Fruit fly (Drosophila melanogaster): ENCODE measurements around the gene dock.

Gene dock

dm6 chr2L:825768-826263 is at the start of gene dock, which contains the start of gene CG3862:
TSS of gene dock (plus strand) at chr2L:825969.
TSS of gene CG3862 (minus strand) at chr2L:825861.
- TF ChIP-seq CG17801 (GFP tag; optimal IDR thresholded peaks at IDR 0.05; ENCODE audit: partially characterized antibody) = peak; percentile 60

- TF ChIP-seq CG17801 (GFP tag; optimal IDR thresholded peaks at IDR 0.05; ENCODE audit: partially characterized antibody) = no peak
Measured at dm6 chr2L:776236-776635, 49.5 kb upstream of the dock start, which contains the start of gene CG13946. TSS of gene CG13946 (plus strand) at chr2L:776536.

- TF ChIP-seq CG17801 (GFP tag; optimal IDR thresholded peaks at IDR 0.05; ENCODE audit: partially characterized antibody) = no peak
Measured at dm6 chr2L:779123-779584, 46.6 kb upstream of the dock start, which contains the start of gene CG13947. TSS of gene CG13947 (plus strand) at chr2L:779173.

dm6 chr2L:780182-780581 is 45.6 kb upstream of the dock start, which contains the start of gene Gr21a:
TSS of gene Gr21a (plus strand) at chr2L:780482.
- no peak for TF ChIP-seq CG17801 (GFP tag; optimal IDR thresholded peaks at IDR 0.05; ENCODE audit: partially characterized antibody)

- no peak for TF ChIP-seq CG17801 (GFP tag; optimal IDR thresholded peaks at IDR 0.05; ENCODE audit: partially characterized antibody)
Measured at dm6 chr2L:780851-781250, 44.9 kb upstream of the dock start.

- TF ChIP-seq CG17801 (GFP tag; optimal IDR thresholded peaks at IDR 0.05; ENCODE audit: partially characterized antibody) = no peak
Measured at dm6 chr2L:784036-784435, 41.7 kb upstream of the dock start, which contains the start of gene CG3544. TSS of gene CG3544 (plus strand) at chr2L:784336.

- no peak for TF ChIP-seq CG17801 (GFP tag; optimal IDR thresholded peaks at IDR 0.05; ENCODE audit: partially characterized antibody)
Measured at dm6 chr2L:789966-790365, 35.8 kb upstream of the dock start.

dm6 chr2L:790698-791097 is 35.1 kb upstream of the dock start, which contains the start of gene Pkg21D:
TSS of gene Pkg21D (minus strand) at chr2L:790798.
- TF ChIP-seq CG17801 (GFP tag; optimal IDR thresholded peaks at IDR 0.05; ENCODE audit: partially characterized antibody) = no peak

dm6 chr2L:810277-810676 is 15.5 kb upstream of the dock start, which contains the start of gene Nnf1b:
TSS of gene Nnf1b (plus strand) at chr2L:810577.
- TF ChIP-seq CG17801 (GFP tag; optimal IDR thresholded peaks at IDR 0.05; ENCODE audit: partially characterized antibody) = no peak

dm6 chr2L:811405-811804 is 14.4 kb upstream of the dock start, which contains the start of gene Dbp21E2:
TSS of gene Dbp21E2 (plus strand) at chr2L:811584.
- TF ChIP-seq CG17801 (GFP tag; optimal IDR thresholded peaks at IDR 0.05; ENCODE audit: partially characterized antibody) = no peak

dm6 chr2L:815785-816389 is 9.9 kb upstream of the dock start, which contains the start of the genes Saf6 and Pex12:
TSS of gene Saf6 (minus strand) at chr2L:815950.
TSS of gene Pex12 (plus strand) at chr2L:815993.
- no peak for TF ChIP-seq CG17801 (GFP tag; optimal IDR thresholded peaks at IDR 0.05; ENCODE audit: partially characterized antibody)

dm6 chr2L:817850-818249 is 7.9 kb upstream of the dock start, which contains the start of gene CG15880:
TSS of gene CG15880 (minus strand) at chr2L:817950.
- TF ChIP-seq CG17801 (GFP tag; optimal IDR thresholded peaks at IDR 0.05; ENCODE audit: partially characterized antibody) = no peak

- TF ChIP-seq CG17801 (GFP tag; optimal IDR thresholded peaks at IDR 0.05; ENCODE audit: partially characterized antibody) = peak; percentile 57
Measured at dm6 chr2L:819315-820032, 6.3 kb upstream of the dock start, which contains the start of the genes PGAP2 and Clp. TSS of gene PGAP2 (minus strand) at chr2L:819508. TSS of gene Clp (plus strand) at chr2L:819964.

- TF ChIP-seq CG17801 (GFP tag; optimal IDR thresholded peaks at IDR 0.05; ENCODE audit: partially characterized antibody) = peak; percentile 57
Measured at dm6 chr2L:821242-821985, 4.4 kb upstream of the dock start, which contains the start of gene CG3662. TSS of gene CG3662 (plus strand) at chr2L:821289.

Data from ovary, adult (tissue).